Worm (Caenorhabditis elegans): Measurements from ENCODE around the gene Y61A9LA.3.

Gene Y61A9LA.3

DNA sequence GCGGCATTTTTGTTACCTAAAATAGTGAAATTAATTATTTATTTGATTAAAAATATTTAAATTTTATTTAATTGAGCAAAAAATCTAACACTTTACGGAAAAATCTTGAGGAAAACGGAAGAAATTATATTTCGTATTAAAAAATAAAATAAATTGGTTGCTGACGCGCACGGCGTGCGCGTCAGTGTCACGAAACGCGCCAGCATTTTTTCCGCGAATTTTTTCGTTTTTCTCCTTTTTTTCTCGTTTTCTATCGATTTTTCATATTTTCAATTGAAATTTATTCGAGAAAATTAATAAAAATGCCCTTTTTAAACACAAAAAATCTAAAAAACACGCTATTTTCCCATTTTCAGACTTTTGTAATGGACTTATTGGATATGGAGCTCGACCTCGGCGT lies 44.9 kb downstream of the Y61A9LA.3 start, which contains the start of the genes Y61A9LA.10 and F54D11.4 (continued):
- TF ChIP-seq alr-1 (tag; optimal IDR thresholded peaks at IDR 0.05; ENCODE audit: borderline replicate concordance) (no peak), elt-2 (tag; optimal IDR thresholded peaks at IDR 0.05) (peak; percentile 28), nhr-90 (tag; optimal IDR thresholded peaks at IDR 0.05; ENCODE audit: poor library complexity) (peak; percentile 69), efl-1 (optimal IDR thresholded peaks at IDR 0.05) (peak; percentile 55 to 63), efl-1 (GFP tag; optimal IDR thresholded peaks at IDR 0.05 in 1 of 2) (peak; percentile 66 to 94)

DNA sequence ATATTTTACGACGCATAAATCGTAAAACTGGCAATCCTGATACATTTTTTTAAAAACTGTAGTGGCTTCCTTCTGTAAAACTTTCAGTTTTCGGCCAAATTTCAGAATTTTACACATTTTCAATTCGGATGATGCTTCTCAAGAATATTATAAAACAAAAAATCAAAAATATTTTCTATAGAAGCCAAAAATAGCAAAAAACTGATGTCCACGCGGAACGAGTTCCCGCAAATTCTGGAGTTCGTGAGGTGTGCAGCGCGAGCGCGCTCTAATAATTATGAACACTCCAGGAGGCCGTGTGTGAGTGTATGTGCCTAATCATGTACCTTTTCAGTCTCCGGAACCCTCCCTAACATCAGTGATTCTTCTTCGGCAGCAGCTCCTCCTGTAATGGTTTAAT lies 46.3 kb downstream of the Y61A9LA.3 start, which contains the start of gene sumv-2:
TSS of gene sumv-2 (plus strand) at position 301 of the 400 bp plus-strand sequence.
- no peak for TF ChIP-seq lin-13 (GFP tag; optimal IDR thresholded peaks at IDR 0.05)
- TF ChIP-seq nhr-85 (tag): peak; percentile 5

DNA sequence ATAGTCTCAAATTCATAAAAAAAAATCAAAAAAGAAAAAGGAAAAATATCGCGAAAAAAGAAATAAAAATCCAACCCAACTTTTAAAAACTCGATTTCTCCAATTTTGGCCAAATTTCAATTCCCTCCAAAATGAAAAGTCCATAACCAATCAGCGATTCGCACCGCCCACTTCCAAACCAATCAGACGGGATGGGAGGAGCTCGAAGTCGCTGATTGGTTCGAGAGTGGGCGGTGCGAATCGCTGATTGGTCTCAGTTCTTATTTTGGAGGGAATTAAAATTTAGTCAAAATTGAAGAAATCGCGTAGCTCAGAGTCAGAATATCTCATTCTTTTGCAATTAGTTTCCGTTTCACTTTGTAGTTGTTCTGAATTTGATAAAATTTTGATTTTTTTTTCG lies 52.6 kb downstream of the Y61A9LA.3 start:
- TF ChIP-seq lin-39 (tag; optimal IDR thresholded peaks at IDR 0.05) (no peak), efl-1 (optimal IDR thresholded peaks at IDR 0.05) (no peak), efl-1 (GFP tag; optimal IDR thresholded peaks at IDR 0.05 in 1 of 2) (peak; percentile 14 to 24)

DNA sequence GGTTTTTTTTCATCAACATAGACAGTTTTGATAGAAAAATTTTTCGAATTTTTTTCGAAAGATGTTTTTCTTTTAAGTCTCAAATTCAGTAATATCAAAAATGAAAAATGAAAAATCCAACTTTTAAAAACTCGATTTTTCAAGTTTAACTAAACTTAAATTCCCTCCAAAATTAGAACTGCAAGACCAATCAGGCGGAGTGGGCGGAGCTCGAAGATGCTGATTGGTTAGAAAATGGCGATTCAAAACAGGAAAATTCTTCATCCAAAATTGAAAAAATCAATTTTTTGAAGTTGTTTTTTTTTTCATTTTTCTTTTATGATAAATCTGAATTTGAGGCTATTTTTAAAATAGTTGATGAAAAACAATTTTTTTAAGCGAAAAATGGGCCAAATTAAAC lies 53.8 kb downstream of the Y61A9LA.3 start:
- TF ChIP-seq efl-1 (optimal IDR thresholded peaks at IDR 0.05): peak in 1 of 2 experiments; percentile 15
- peak in 1 of 2 experiments; percentile 27 for TF ChIP-seq efl-1 (GFP tag; optimal IDR thresholded peaks at IDR 0.05 in 1 of 2)
- no peak for TF ChIP-seq pqm-1 (tag; optimal IDR thresholded peaks at IDR 0.05)
- no peak for TF ChIP-seq lin-14 (GFP tag; optimal IDR thresholded peaks at IDR 0.05)
- peak in 1 of 3 experiments; percentile 18 for TF ChIP-seq dpl-1 (GFP tag; optimal IDR thresholded peaks at IDR 0.05)
- no peak for TF ChIP-seq unc-130 (tag; optimal IDR thresholded peaks at IDR 0.05)
- no peak for TF ChIP-seq nhr-20 (tag; optimal IDR thresholded peaks at IDR 0.05)
- no peak for TF ChIP-seq grh-1 (GFP tag; IDR thresholded peaks at IDR 0.05)
- no peak for TF ChIP-seq aha-1 (tag; optimal IDR thresholded peaks at IDR 0.05)
- no peak for TF ChIP-seq tlp-1 (tag; optimal IDR thresholded peaks at IDR 0.05)
- no peak for TF ChIP-seq nhr-85 (tag)

DNA sequence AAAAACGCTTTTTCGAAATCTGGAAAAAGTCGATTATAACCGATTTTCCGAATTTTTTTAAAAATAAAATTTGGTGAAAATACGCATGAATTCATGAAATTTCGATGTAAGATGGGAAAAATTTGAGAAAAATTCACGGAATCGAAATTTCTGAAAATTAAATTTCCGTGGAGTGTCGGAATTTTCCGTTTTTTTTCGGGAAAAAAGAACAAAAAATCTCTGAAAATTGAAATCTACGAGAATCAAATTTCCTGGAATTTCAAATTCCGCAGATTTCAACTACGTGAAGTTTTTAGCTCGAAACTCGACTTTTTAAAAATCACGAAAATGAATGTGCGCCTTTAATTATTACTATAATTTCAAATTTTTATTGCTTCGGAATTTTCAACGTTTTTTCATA lies 55.4 kb downstream of the Y61A9LA.3 start:
- TF ChIP-seq pqm-1 (tag; optimal IDR thresholded peaks at IDR 0.05) (no peak), fkh-10 (GFP tag; optimal IDR thresholded peaks at IDR 0.05) (peak; percentile 54), aha-1 (tag; optimal IDR thresholded peaks at IDR 0.05) (no peak), snpc-4 (tag; optimal IDR thresholded peaks at IDR 0.05) (no peak), egl-27 (tag; optimal IDR thresholded peaks at IDR 0.05) (no peak), tlp-1 (tag; optimal IDR thresholded peaks at IDR 0.05) (no peak)

DNA sequence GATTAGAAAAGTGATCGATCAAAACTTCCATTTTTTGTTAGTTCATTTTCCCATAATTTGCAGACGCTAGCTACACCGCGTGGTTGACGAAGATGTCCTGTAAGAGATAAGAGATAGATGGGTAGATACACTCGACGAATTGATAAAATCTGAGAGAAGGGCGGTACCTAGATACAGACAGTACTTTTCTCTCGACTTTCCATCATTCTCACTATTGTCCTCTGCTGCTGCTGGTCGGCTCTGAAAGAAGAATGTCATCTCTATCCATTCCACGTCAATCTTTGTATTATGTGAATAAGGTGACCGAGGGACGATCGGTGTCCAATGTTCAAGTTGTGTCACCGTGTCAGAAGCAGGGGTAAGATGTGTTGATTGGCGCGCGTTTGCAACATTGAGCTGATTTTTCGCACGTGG lies 57.6 kb downstream of the Y61A9LA.3 start, which contains the start of gene pmt-2:
TSS of gene pmt-2 (plus strand) at position 64 of the 414 bp plus-strand sequence.
- TF ChIP-seq nhr-84 (tag; optimal IDR thresholded peaks at IDR 0.05) (no peak), xbp-1 (tag; optimal IDR thresholded peaks at IDR 0.05) (no peak), tlp-1 (tag; optimal IDR thresholded peaks at IDR 0.05) (no peak), lin-14 (GFP tag; optimal IDR thresholded peaks at IDR 0.05) (peak; percentile 79), mep-1 (tag; optimal IDR thresholded peaks at IDR 0.05) (peak; percentile 20), nhr-85 (tag) (peak; percentile 95), nhr-47 (tag; optimal IDR thresholded peaks at IDR 0.05) (peak; percentile 31), rnt-1 (tag; optimal IDR thresholded peaks at IDR 0.05) (peak; percentile 1), lsy-2 (tag; optimal IDR thresholded peaks at IDR 0.05) (peak in 1 of 2 experiments; percentile 29), nhr-71 (tag; optimal IDR thresholded peaks at IDR 0.05) (peak; percentile 68), isw-1 (GFP tag; IDR thresholded peaks at IDR 0.05) (no peak), egl-13 (tag; optimal IDR thresholded peaks at IDR 0.05) (no peak), nhr-20 (tag; optimal IDR thresholded peaks at IDR 0.05) (peak; percentile 67), Y116A8C.19 (tag; optimal IDR thresholded peaks at IDR 0.05; ENCODE audit: borderline replicate concordance) (no peak), ceh-82 (tag; optimal IDR thresholded peaks at IDR 0.05) (peak in 1 of 3 experiments; percentile 4), swsn-7 (tag; optimal IDR thresholded peaks at IDR 0.05) (no peak), snu-23 (GFP tag; optimal IDR thresholded peaks at IDR 0.05) (peak; percentile 54), lin-35 (GFP tag; optimal IDR thresholded peaks at IDR 0.05) (peak in 1 of 2 experiments; percentile 5), elt-2 (tag; optimal IDR thresholded peaks at IDR 0.05) (peak; percentile 17), blmp-1 (tag; optimal IDR thresholded peaks at IDR 0.05) (peak; percentile 90), ces-1 (GFP tag; optimal IDR thresholded peaks at IDR 0.05) (no peak), nhr-12 (tag; optimal IDR thresholded peaks at IDR 0.05) (no peak), dpl-1 (GFP tag; optimal IDR thresholded peaks at IDR 0.05) (peak in 1 of 3 experiments; percentile 9), nhr-90 (tag; optimal IDR thresholded peaks at IDR 0.05; ENCODE audit: poor library complexity) (peak; percentile 37), zag-1 (tag; optimal IDR thresholded peaks at IDR 0.05) (no peak), elt-3 (tag; optimal IDR thresholded peaks at IDR 0.05) (peak; percentile 9 to 77 (median 52))
